Worm (Caenorhabditis elegans) whole organism, L3 larva: ENCODE measurements around the gene T26H5.8.

Source experiments
- R02D3.7 ChIP-seq: fragments of 150-350 bp; optimal IDR thresholded peaks from 2 replicates; lab custom pipeline; 2014; ENCODE audit warnings: missing biosample characterization, missing genetic modification characterization
- ceh-82 ChIP-seq: fragments of 150-350 bp; optimal IDR thresholded peaks from 2 replicates; lab custom pipeline; 2014; ENCODE audit warnings: missing biosample characterization, missing genetic modification characterization
- daf-12 ChIP-seq: fragments of 150-350 bp; optimal IDR thresholded peaks from 2 replicates; lab custom pipeline; 2014; ENCODE audit warnings: missing biosample characterization, missing genetic modification reagents, missing genetic modification characterization
- egl-27 ChIP-seq: sonication (generic microtip); optimal IDR thresholded peaks from 4 replicates; lab custom pipeline; 2017; ENCODE audit warnings: missing biosample characterization, missing genetic modification reagents, missing genetic modification characterization
- fkh-2 ChIP-seq: fragments of 150-350 bp; optimal IDR thresholded peaks from 2 replicates; lab custom pipeline; 2014; ENCODE audit warnings: missing biosample characterization, missing genetic modification reagents, missing genetic modification characterization
- fos-1 ChIP-seq: fragments of 150-350 bp; optimal IDR thresholded peaks from 2 replicates; lab custom pipeline; 2014; ENCODE audit warnings: missing biosample characterization, missing genetic modification characterization
- nhr-11 ChIP-seq: fragments of 150-350 bp; optimal IDR thresholded peaks from 2 replicates; lab custom pipeline; 2014; ENCODE audit warnings: missing biosample characterization, missing genetic modification characterization
- nhr-28 ChIP-seq: fragments of 150-350 bp; optimal IDR thresholded peaks from 2 replicates; lab custom pipeline; 2014; ENCODE audit warnings: missing biosample characterization, missing genetic modification characterization
- nhr-67 ChIP-seq: fragments of 150-350 bp; optimal IDR thresholded peaks from 2 replicates; lab custom pipeline; 2014; ENCODE audit warnings: missing biosample characterization, missing genetic modification characterization
- nhr-76 ChIP-seq: fragments of 150-350 bp; sonication (generic microtip); optimal IDR thresholded peaks from 5 replicates; lab custom pipeline; 2014; ENCODE audit warnings: missing biosample characterization, missing genetic modification characterization
- pqm-1 ChIP-seq: fragments of 150-350 bp; optimal IDR thresholded peaks from 2 replicates; lab custom pipeline; 2017; ENCODE audit warnings: missing biosample characterization, missing genetic modification characterization, inconsistent platforms
- skn-1 ChIP-seq: fragments of 150-350 bp; optimal IDR thresholded peaks from 2 replicates; lab custom pipeline; 2014; ENCODE audit warnings: missing biosample characterization, missing genetic modification characterization
- tbx-2 ChIP-seq: sonication (generic microtip); optimal IDR thresholded peaks from 2 replicates; lab custom pipeline; 2016; ENCODE audit warnings: mild to moderate bottlenecking, missing genetic modification characterization, missing compliant biosample characterization
- unc-62 ChIP-seq: fragments of 150-350 bp; sonication (generic microtip); optimal IDR thresholded peaks from 4 replicates; lab custom pipeline; 2014; ENCODE audit warnings: missing biosample characterization, missing genetic modification reagents, missing genetic modification characterization

- TF ChIP-seq R02D3.7 (tag; lab: Kevin White, UChicago) = no peak
- TF ChIP-seq egl-27 (tag; lab: Kevin White, UChicago) = no peak
- TF ChIP-seq nhr-67 (tag; lab: Kevin White, UChicago) = no peak
- no peak for TF ChIP-seq nhr-76 (tag; lab: Kevin White, UChicago)
- no peak for TF ChIP-seq skn-1 (tag; lab: Kevin White, UChicago)
- TF ChIP-seq fkh-2 (tag; lab: Kevin White, UChicago) = no peak
- no peak for TF ChIP-seq nhr-11
- no peak for TF ChIP-seq unc-62 (GFP tag; lab: Kevin White, UChicago)
- TF ChIP-seq pqm-1 = no peak
- TF ChIP-seq daf-12 = no peak
- TF ChIP-seq tbx-2 = no peak
- no peak for TF ChIP-seq ceh-82 (tag; lab: Kevin White, UChicago)
- TF ChIP-seq nhr-28 (tag; lab: Kevin White, UChicago) = no peak
- no peak for TF ChIP-seq fos-1
Measured at ce11 chrV:15425368-15426091, 7.0 kb downstream of the T26H5.8 start, which contains the start of gene Y36E3A.2.
